Worm (Caenorhabditis elegans): ENCODE results near the gene C17H12.37.

C17H12.37 gene

DNA sequence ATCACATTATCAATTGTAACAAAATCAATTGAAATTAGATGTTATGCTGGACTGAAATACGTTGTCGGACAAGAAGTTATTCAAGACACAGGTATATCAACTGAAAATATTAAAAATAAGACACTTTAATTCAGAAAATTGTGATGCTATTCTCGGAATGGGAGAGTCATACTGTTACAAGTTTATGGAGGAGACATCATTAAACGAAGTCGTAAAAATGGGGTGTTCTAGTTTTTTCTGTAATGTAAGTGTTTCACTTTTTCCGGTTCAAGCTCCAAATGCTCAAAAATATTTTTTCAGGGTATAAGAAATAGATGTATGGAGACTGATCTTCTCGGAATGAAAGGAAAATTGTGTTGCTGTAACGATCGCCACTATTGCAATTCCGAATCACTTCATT lies at the start of gene C17H12.37:
Gene C17H12.37 (plus strand): TSS at position 301 of the 400 bp plus-strand sequence.
- TF ChIP-seq unc-62 (GFP tag; optimal IDR thresholded peaks at IDR 0.05): no peak
- TF ChIP-seq unc-120 (tag; optimal IDR thresholded peaks at IDR 0.05; ENCODE audit: poor library complexity, severe bottlenecking): no peak
- no peak for TF ChIP-seq hlh-1 (tag; optimal IDR thresholded peaks at IDR 0.05)
- no peak for TF ChIP-seq nhr-2 (tag; optimal IDR thresholded peaks at IDR 0.05)
- no peak for TF ChIP-seq ceh-43 (GFP tag; optimal IDR thresholded peaks at IDR 0.05)
- TF ChIP-seq mep-1 (tag; optimal IDR thresholded peaks at IDR 0.05): no peak
- TF ChIP-seq mls-2 (tag; optimal IDR thresholded peaks at IDR 0.05): no peak
- no peak for TF ChIP-seq nhr-76 (tag; optimal IDR thresholded peaks at IDR 0.05)
- TF ChIP-seq pha-4 (tag; optimal IDR thresholded peaks at IDR 0.05): no peak
- TF ChIP-seq nhr-12 (tag; optimal IDR thresholded peaks at IDR 0.05): no peak
- TF ChIP-seq ztf-11 (tag; optimal IDR thresholded peaks at IDR 0.05): no peak
- TF ChIP-seq nhr-237 (tag; optimal IDR thresholded peaks at IDR 0.05): no peak
- TF ChIP-seq sptf-1 (tag; optimal IDR thresholded peaks at IDR 0.05): no peak
- no peak for TF ChIP-seq drap-1 (GFP tag; optimal IDR thresholded peaks at IDR 0.05)
- TF ChIP-seq ceh-83 (GFP tag; optimal IDR thresholded peaks at IDR 0.05): no peak

DNA sequence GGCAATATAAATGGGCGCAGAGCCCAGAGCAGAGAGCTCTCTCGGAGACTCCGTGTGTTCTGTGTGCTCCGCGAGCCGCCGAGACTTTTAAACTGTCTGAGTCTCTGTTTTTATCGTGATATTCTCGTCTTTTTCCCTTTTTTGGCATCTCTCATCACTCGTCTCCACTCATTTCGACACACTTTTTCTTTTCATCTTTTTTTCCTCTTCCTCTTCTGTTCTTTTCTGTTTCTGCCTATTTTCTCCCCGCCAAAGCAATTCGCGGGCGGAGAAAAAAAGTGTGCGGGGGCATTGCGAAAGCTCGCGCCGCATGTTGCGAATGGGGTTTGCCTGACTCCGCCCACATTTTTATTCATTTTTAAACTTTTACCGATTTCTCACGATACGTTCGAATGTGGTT lies 48.5 kb upstream of the C17H12.37 start:
- TF ChIP-seq tbx-8 (GFP tag; optimal IDR thresholded peaks at IDR 0.05) (peak; percentile 70), mab-5 (tag; optimal IDR thresholded peaks at IDR 0.05) (peak; percentile 18), nhr-28 (tag; optimal IDR thresholded peaks at IDR 0.05) (peak; percentile 36), ceh-83 (GFP tag; optimal IDR thresholded peaks at IDR 0.05) (peak; percentile 76), M03D4.4 (tag; optimal IDR thresholded peaks at IDR 0.05) (peak; percentile 85), ceh-39 (tag; optimal IDR thresholded peaks at IDR 0.05) (no peak), nhr-237 (tag; optimal IDR thresholded peaks at IDR 0.05) (peak; percentile 65), drap-1 (GFP tag; optimal IDR thresholded peaks at IDR 0.05) (peak; percentile 86), blmp-1 (tag; optimal IDR thresholded peaks at IDR 0.05) (peak; percentile 81), hlh-1 (tag; optimal IDR thresholded peaks at IDR 0.05) (peak; percentile 77), ceh-43 (GFP tag; optimal IDR thresholded peaks at IDR 0.05) (peak; percentile 83), nhr-2 (tag; optimal IDR thresholded peaks at IDR 0.05) (peak; percentile 17), mls-2 (tag; optimal IDR thresholded peaks at IDR 0.05) (peak; percentile 94), elt-1 (tag; optimal IDR thresholded peaks at IDR 0.05; ENCODE audit: borderline replicate concordance, insufficient read depth) (peak; percentile 56), cnd-1 (tag; optimal IDR thresholded peaks at IDR 0.05) (peak; percentile 77), zip-8 (tag; optimal IDR thresholded peaks at IDR 0.05) (no peak), ham-2 (GFP tag; optimal IDR thresholded peaks at IDR 0.05) (peak; percentile 78), ztf-11 (tag; optimal IDR thresholded peaks at IDR 0.05) (peak; percentile 65), pha-4 (tag; optimal IDR thresholded peaks at IDR 0.05) (peak; percentile 64), sem-2 (GFP tag; optimal IDR thresholded peaks at IDR 0.05) (peak; percentile 44), unc-39 (tag; optimal IDR thresholded peaks at IDR 0.05) (no peak), lsy-2 (tag; optimal IDR thresholded peaks at IDR 0.05) (peak; percentile 67), elt-3 (tag; optimal IDR thresholded peaks at IDR 0.05) (peak; percentile 13), lin-13 (tag; optimal IDR thresholded peaks at IDR 0.05) (peak; percentile 74), sptf-1 (tag; optimal IDR thresholded peaks at IDR 0.05) (peak; percentile 92), mep-1 (tag; optimal IDR thresholded peaks at IDR 0.05) (peak; percentile 85), unc-120 (tag; optimal IDR thresholded peaks at IDR 0.05; ENCODE audit: poor library complexity, severe bottlenecking) (peak; percentile 95), bed-3 (GFP tag; optimal IDR thresholded peaks at IDR 0.05) (peak; percentile 69), nhr-76 (tag; optimal IDR thresholded peaks at IDR 0.05) (no peak), lin-32 (GFP tag; optimal IDR thresholded peaks at IDR 0.05) (peak; percentile 8), snpc-4 (tag; optimal IDR thresholded peaks at IDR 0.05) (no peak), flh-1 (GFP tag; optimal IDR thresholded peaks at IDR 0.05) (peak; percentile 8), nhr-12 (tag; optimal IDR thresholded peaks at IDR 0.05) (no peak), ces-1 (GFP tag; optimal IDR thresholded peaks at IDR 0.05) (peak; percentile 76), unc-62 (GFP tag; optimal IDR thresholded peaks at IDR 0.05) (no peak)

DNA sequence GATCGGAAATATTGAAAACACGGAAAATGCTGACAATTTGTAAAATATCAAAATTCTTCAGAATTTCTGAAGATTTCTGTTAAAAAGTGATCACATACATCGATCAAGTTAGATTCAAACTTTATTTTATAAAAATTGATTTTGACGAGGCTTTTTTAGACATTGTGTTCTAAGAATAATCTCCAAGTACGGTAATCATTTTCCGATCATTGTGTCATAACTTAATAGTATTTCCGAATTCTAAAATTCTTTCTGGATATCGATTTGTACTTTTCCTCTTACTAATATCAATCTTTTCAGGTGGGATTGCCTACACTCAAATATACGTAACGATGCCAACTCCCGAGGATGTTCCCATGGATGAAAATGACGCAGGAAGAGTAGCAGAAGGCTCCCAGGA lies 47.9 kb upstream of the C17H12.37 start, which contains the start of gene usp-4:
Gene usp-4 (plus strand): TSS at position 301 of the 400 bp plus-strand sequence.
- TF ChIP-seq mab-5 (tag; optimal IDR thresholded peaks at IDR 0.05) (no peak), nhr-28 (tag; optimal IDR thresholded peaks at IDR 0.05) (no peak), nhr-2 (tag; optimal IDR thresholded peaks at IDR 0.05) (no peak), snpc-4 (tag; optimal IDR thresholded peaks at IDR 0.05) (no peak), elt-3 (tag; optimal IDR thresholded peaks at IDR 0.05) (no peak), elt-1 (tag; optimal IDR thresholded peaks at IDR 0.05; ENCODE audit: borderline replicate concordance, insufficient read depth) (no peak), pha-4 (tag; optimal IDR thresholded peaks at IDR 0.05) (no peak), ceh-39 (tag; optimal IDR thresholded peaks at IDR 0.05) (no peak), blmp-1 (tag; optimal IDR thresholded peaks at IDR 0.05) (no peak)

All from whole organism, mixed stage, embryonic.